Worm (Caenorhabditis elegans) whole organism, L4 larva: ENCODE results near the gene aldo-2.

Experiments
- F10B5.3 ChIP-seq: sonication (generic microtip); optimal IDR thresholded peaks from 2 replicates; lab custom pipeline; 2016; ENCODE audit warnings: mild to moderate bottlenecking, missing genetic modification characterization, missing compliant biosample characterization
- F44E2.7 ChIP-seq: fragments of 200-800 bp; sonication (Bioruptor generic); IDR thresholded peaks from 2 replicates; pipeline ENCODE4 v2.1.2; 2022; ENCODE audit warnings: missing genetic modification characterization, missing compliant biosample characterization
- F49E8.2 ChIP-seq: sonication (generic microtip); optimal IDR thresholded peaks from 2 replicates; lab custom pipeline; 2016; ENCODE audit warnings: missing compliant biosample characterization, mild to moderate bottlenecking, missing genetic modification characterization, borderline replicate concordance
- T26A8.4 ChIP-seq: fragments of 200-800 bp; sonication (Bioruptor generic); IDR thresholded peaks from 2 replicates; pipeline ENCODE4 v1.3.6; 2022; ENCODE audit warnings: missing genetic modification characterization, missing compliant biosample characterization
- Y105C5A.15 ChIP-seq: fragments of 200-800 bp; sonication (Bioruptor generic); IDR thresholded peaks from 2 replicates; pipeline ENCODE4 v1.3.6; 2022; ENCODE audit warnings: missing genetic modification characterization, missing compliant biosample characterization
- Y5F2A.4 ChIP-seq: fragments of 200-800 bp; sonication (Bioruptor generic); optimal IDR thresholded peaks from 2 replicates; lab custom pipeline; 2018; ENCODE audit warnings: mild to moderate bottlenecking, missing genetic modification characterization, missing compliant biosample characterization
- ZK546.5 ChIP-seq, 2 experiments: sonication (generic microtip); optimal IDR thresholded peaks; 2 replicates each; lab custom pipeline; 2017; ENCODE audit warnings: missing biosample characterization in 2 of 2, missing genetic modification characterization in 2 of 2
- ama-1 ChIP-seq: fragments of 150-350 bp; optimal IDR thresholded peaks from 2 replicates; lab custom pipeline; 2014; ENCODE audit warnings: inconsistent platforms, mixed read lengths
- arid-1 ChIP-seq: fragments of 200-800 bp; sonication (Bioruptor generic); conservative IDR thresholded peaks from 2 replicates; pipeline ENCODE4 v1.3.6; 2022; ENCODE audit warnings: missing genetic modification reagents, missing genetic modification characterization, missing compliant biosample characterization
- ceh-62 ChIP-seq: sonication (generic microtip); optimal IDR thresholded peaks from 2 replicates; lab custom pipeline; 2017; ENCODE audit warnings: missing biosample characterization, missing genetic modification characterization
- ces-1 ChIP-seq: fragments of 150-350 bp; sonication (generic microtip); optimal IDR thresholded peaks from 4 replicates; lab custom pipeline; 2014; ENCODE audit warnings: missing biosample characterization, missing genetic modification reagents, missing genetic modification characterization
- ctbp-1 ChIP-seq: fragments of 200-800 bp; sonication (Bioruptor generic); IDR thresholded peaks from 2 replicates; pipeline ENCODE4 v1.3.6; 2022; ENCODE audit warnings: missing genetic modification reagents, missing genetic modification characterization, missing compliant biosample characterization
- daf-16 ChIP-seq, 3 experiments: sonication (generic microtip); optimal IDR thresholded peaks; 2 replicates each; lab custom pipeline; 2016 to 2017; ENCODE audit warnings: missing genetic modification characterization in 3 of 3, missing genetic modification reagents in 3 of 3, mild to moderate bottlenecking in 2 of 3, missing compliant biosample characterization in 2 of 3, missing biosample characterization in 1 of 3, moderate library complexity in 1 of 3
- daf-19 ChIP-seq: fragments of 200-800 bp; sonication (Bioruptor generic); conservative IDR thresholded peaks from 2 replicates; pipeline ENCODE4 v1.3.6; 2022; ENCODE audit warnings: missing genetic modification characterization, missing compliant biosample characterization
- dmd-9 ChIP-seq: fragments of 200-800 bp; sonication (Bioruptor generic); IDR thresholded peaks from 2 replicates; pipeline ENCODE4 v1.3.6; 2022; ENCODE audit warnings: missing genetic modification reagents, missing genetic modification characterization, missing compliant biosample characterization
- dpl-1 ChIP-seq: fragments of 150-350 bp; optimal IDR thresholded peaks from 2 replicates; lab custom pipeline; 2014; ENCODE audit warnings: missing biosample characterization, missing genetic modification reagents, missing genetic modification characterization
- dve-1 ChIP-seq: sonication (generic microtip); optimal IDR thresholded peaks from 2 replicates; lab custom pipeline; 2017; ENCODE audit warnings: antibody characterized with exemption, mild to moderate bottlenecking, missing genetic modification characterization, missing compliant biosample characterization; ENCODE audit not compliant: insufficient read depth
- fkh-10 ChIP-seq: fragments of 150-350 bp; optimal IDR thresholded peaks from 2 replicates; lab custom pipeline; 2014; ENCODE audit warnings: missing biosample characterization, missing genetic modification reagents, missing genetic modification characterization
- hif-1 ChIP-seq, 2 experiments: sonication (generic microtip); optimal IDR thresholded peaks; 2 replicates each; lab custom pipeline; 2016 to 2017; ENCODE audit warnings: missing compliant biosample characterization in 2 of 2, missing genetic modification characterization in 2 of 2, missing genetic modification reagents in 2 of 2, missing genotype in 2 of 2, mild to moderate bottlenecking in 1 of 2
- hlh-30 ChIP-seq: sonication (generic microtip); optimal IDR thresholded peaks from 2 replicates; lab custom pipeline; 2017; ENCODE audit warnings: antibody characterized with exemption, mild to moderate bottlenecking, missing genetic modification characterization, missing compliant biosample characterization; ENCODE audit not compliant: insufficient read depth
- hmg-1.1 ChIP-seq: fragments of 200-800 bp; sonication (Bioruptor generic); IDR thresholded peaks from 2 replicates; pipeline ENCODE4 v1.3.6; 2022; ENCODE audit warnings: missing genetic modification reagents, missing genetic modification characterization, missing compliant biosample characterization
- lim-7 ChIP-seq: fragments of 200-800 bp; sonication (Bioruptor generic); IDR thresholded peaks from 2 replicates; pipeline ENCODE4 v1.3.6; 2022; ENCODE audit warnings: missing genetic modification characterization, missing compliant biosample characterization
- lin-13 ChIP-seq: fragments of 150-350 bp; optimal IDR thresholded peaks from 2 replicates; lab custom pipeline; 2014; ENCODE audit warnings: missing biosample characterization, missing genetic modification reagents, missing genetic modification characterization
- lin-38 ChIP-seq: fragments of 200-800 bp; sonication (Bioruptor generic); IDR thresholded peaks from 2 replicates; pipeline ENCODE4 v1.3.6; 2022; ENCODE audit warnings: missing genetic modification reagents, missing genetic modification characterization, missing compliant biosample characterization
- lsy-2 ChIP-seq, 2 experiments: fragments of 150-350 bp in 1 of 2; sonication (generic microtip) in 1 of 2; optimal IDR thresholded peaks; 2 replicates each; lab custom pipeline; 2014 to 2017; ENCODE audit warnings: missing biosample characterization in 2 of 2, missing genetic modification characterization in 2 of 2
- madf-5 ChIP-seq, 2 experiments: fragments of 200-800 bp; sonication (Bioruptor generic); IDR thresholded peaks; 2 replicates each; pipeline ENCODE4 v1.3.6; 2022; ENCODE audit warnings: missing compliant biosample characterization in 2 of 2, missing genetic modification characterization in 2 of 2
- mep-1 ChIP-seq: fragments of 150-350 bp; sonication (generic microtip); optimal IDR thresholded peaks from 3 replicates; lab custom pipeline; 2014; ENCODE audit warnings: missing biosample characterization, missing genetic modification characterization
- mes-2 ChIP-seq: sonication (generic microtip); optimal IDR thresholded peaks from 2 replicates; lab custom pipeline; 2016; ENCODE audit warnings: missing genotype, mild to moderate bottlenecking, missing genetic modification characterization, missing compliant biosample characterization; ENCODE audit not compliant: poor library complexity, severe bottlenecking
- nhr-102 ChIP-seq: sonication (generic microtip); optimal IDR thresholded peaks from 2 replicates; lab custom pipeline; 2016; ENCODE audit warnings: mild to moderate bottlenecking, missing genetic modification characterization, moderate library complexity, missing compliant biosample characterization
- nhr-11 ChIP-seq: fragments of 150-350 bp; optimal IDR thresholded peaks from 2 replicates; lab custom pipeline; 2014; ENCODE audit warnings: missing biosample characterization, missing genetic modification characterization
- nhr-42 ChIP-seq: fragments of 200-800 bp; sonication (Bioruptor generic); IDR thresholded peaks from 2 replicates; pipeline ENCODE4 v1.3.6; 2022; ENCODE audit warnings: missing genetic modification characterization, missing compliant biosample characterization
- nhr-76 ChIP-seq: fragments of 150-350 bp; optimal IDR thresholded peaks from 2 replicates; lab custom pipeline; 2014; ENCODE audit warnings: missing biosample characterization, missing genetic modification characterization
- pha-4 ChIP-seq, 2 experiments: fragments of 150-350 bp in 1 of 2; fragments of 200-800 bp in 1 of 2; sonication (Bioruptor generic) in 1 of 2; IDR thresholded peaks in 1 of 2; optimal IDR thresholded peaks in 1 of 2; 2 replicates each; pipeline versions ENCODE4 v1.3.6 to Lab custom; 2014 to 2022; ENCODE audit warnings: missing genetic modification characterization in 2 of 2, missing genetic modification reagents in 2 of 2, missing biosample characterization in 1 of 2, missing compliant biosample characterization in 1 of 2
- rbr-2 ChIP-seq: sonication (generic microtip); optimal IDR thresholded peaks from 2 replicates; lab custom pipeline; 2016; ENCODE audit warnings: missing genotype, missing genetic modification characterization, missing compliant biosample characterization
- set-16 ChIP-seq: fragments of 200-800 bp; sonication (Bioruptor generic); IDR thresholded peaks from 2 replicates; pipeline ENCODE4 v1.3.6; 2022; ENCODE audit warnings: missing genetic modification reagents, missing genetic modification characterization, missing compliant biosample characterization
- skn-1 ChIP-seq: fragments of 150-350 bp; optimal IDR thresholded peaks from 2 replicates; lab custom pipeline; 2014; ENCODE audit warnings: missing biosample characterization, missing genetic modification characterization
- snpc-1.2 ChIP-seq: fragments of 200-800 bp; sonication (Bioruptor generic); IDR thresholded peaks from 2 replicates; pipeline ENCODE4 v1.3.6; 2022; ENCODE audit warnings: missing genetic modification reagents, missing genetic modification characterization, missing compliant biosample characterization
- tag-97 ChIP-seq: fragments of 200-800 bp; sonication (Bioruptor generic); IDR thresholded peaks from 2 replicates; pipeline ENCODE4 v1.3.6; 2022; ENCODE audit warnings: missing genetic modification characterization, missing compliant biosample characterization
- unc-130 ChIP-seq: sonication (generic microtip); optimal IDR thresholded peaks from 2 replicates; lab custom pipeline; 2016; ENCODE audit warnings: missing genetic modification reagents, missing genetic modification characterization, missing compliant biosample characterization
- unc-62 ChIP-seq, 3 experiments: fragments of 150-350 bp in 1 of 3; sonication (generic microtip); optimal IDR thresholded peaks in 2 of 3; peaks in 1 of 3; 1 replicate in 1 of 3; 2 replicates in 2 of 3; lab custom pipeline; 2014 to 2017; ENCODE audit warnings: missing biosample characterization in 3 of 3, missing genetic modification characterization in 3 of 3, missing genetic modification reagents in 3 of 3, missing genotype in 1 of 3
- zfp-3 ChIP-seq: fragments of 200-800 bp; sonication (Bioruptor generic); conservative IDR thresholded peaks from 2 replicates; pipeline ENCODE4 v1.3.6; 2022; ENCODE audit warnings: missing genetic modification reagents, missing genetic modification characterization, missing compliant biosample characterization
- zip-11 ChIP-seq: fragments of 200-800 bp; sonication (Bioruptor generic); IDR thresholded peaks from 2 replicates; pipeline ENCODE4 v1.3.6; 2022; ENCODE audit warnings: missing genetic modification characterization, missing compliant biosample characterization

The aldo-2 gene

ce11 chrIII:5855637-5856179 lies 20.7 kb downstream of the aldo-2 start, which contains the start of the genes cct-6 and alh-9 (continued):
- no peak for TF ChIP-seq ama-1 (lab: Kevin White, UChicago)
- no peak for TF ChIP-seq F44E2.7 (GFP tag; lab: Robert Waterston, UW)
- peak; percentile 14; the same call in 1 of the 2 replicates for TF ChIP-seq pha-4 (GFP tag; IDR thresholded peaks at IDR 0.05; lab: Robert Waterston, UW)
- peak; percentile 93 for TF ChIP-seq pha-4 (tag; optimal IDR thresholded peaks at IDR 0.05; lab: Kevin White, UChicago)
- no peak; the same call in 1 of the 2 replicates for TF ChIP-seq arid-1 (GFP tag; lab: Robert Waterston, UW)
- TF ChIP-seq ZK546.5 (tag; optimal IDR thresholded peaks at IDR 0.05; lab: Kevin White, UChicago) = no peak
- no peak for TF ChIP-seq lim-7 (GFP tag; lab: Robert Waterston, UW)
- no peak for TF ChIP-seq F10B5.3 (tag; lab: Kevin White, UChicago)

DNA sequence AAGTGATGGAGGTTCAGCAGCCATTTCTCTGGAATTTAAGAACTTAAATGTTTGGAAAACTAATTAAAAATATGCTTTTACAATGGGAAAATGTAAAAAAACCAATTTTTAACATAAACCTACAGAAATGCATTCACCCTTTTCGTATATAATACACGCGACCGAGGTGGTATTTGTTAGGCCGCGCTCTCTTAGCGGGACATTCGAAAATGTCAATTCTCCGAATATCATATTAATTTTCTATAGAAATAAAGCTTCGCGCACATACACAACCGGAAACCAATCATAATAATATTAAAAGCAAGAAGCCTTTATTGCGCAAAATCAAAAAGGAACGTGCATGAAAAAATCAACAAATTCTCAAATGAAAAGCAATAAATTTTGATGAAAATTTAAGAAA lies 23.2 kb downstream of the aldo-2 start, which contains the start of gene ddx-23:
Gene ddx-23 (minus strand): TSS at position 30 of the 400 bp plus-strand sequence.
- peak; percentile 27; the same call in 1 of the 2 replicates for TF ChIP-seq snpc-1.2 (GFP tag; lab: Robert Waterston, UW)
- no peak for TF ChIP-seq nhr-42
- TF ChIP-seq pha-4 (GFP tag; IDR thresholded peaks at IDR 0.05; lab: Robert Waterston, UW) = peak; percentile 34; the same call in 1 of the 2 replicates
- no peak for TF ChIP-seq pha-4 (tag; optimal IDR thresholded peaks at IDR 0.05; lab: Kevin White, UChicago)
- TF ChIP-seq skn-1 (tag; lab: Kevin White, UChicago) = no peak
- TF ChIP-seq ceh-62 = no peak
- TF ChIP-seq hlh-30 (tag; lab: Kevin White, UChicago) = peak; percentile 23
- TF ChIP-seq dve-1 (tag; lab: Kevin White, UChicago) = peak; percentile 32
- peak; percentile 22 for TF ChIP-seq Y5F2A.4 (GFP tag; lab: Kevin White, UChicago)
- no peak for TF ChIP-seq nhr-11 (tag; lab: Kevin White, UChicago)
- peak; percentile 42 for TF ChIP-seq mep-1 (tag; lab: Kevin White, UChicago)
- TF ChIP-seq lsy-2 (tag; optimal IDR thresholded peaks at IDR 0.05; lab: Kevin White, UChicago) = peak in 1 of 2 experiments; percentile 71
- peak; percentile 7 for TF ChIP-seq lin-13
- peak; percentile 67 for TF ChIP-seq dpl-1 (GFP tag; lab: Kevin White, UChicago)
- TF ChIP-seq daf-19 = 0 out of 2 replicates have a peak, but pooled peaks have one; percentile 13
- peak; percentile 75 for TF ChIP-seq lin-38 (GFP tag; lab: Robert Waterston, UW)
- peak; percentile 36 for TF ChIP-seq nhr-102
- TF ChIP-seq zfp-3 (GFP tag; lab: Robert Waterston, UW) = peak; percentile 65
- peak; percentile 76 for TF ChIP-seq mes-2 (tag; lab: Kevin White, UChicago)
- TF ChIP-seq unc-130 (GFP tag; lab: Kevin White, UChicago) = no peak
- TF ChIP-seq madf-5 (GFP tag; IDR thresholded peaks at IDR 0.05; lab: Robert Waterston, UW) = no peak; a peak in 1 of 4 replicates
- TF ChIP-seq ctbp-1 (GFP tag; lab: Robert Waterston, UW) = no peak
- 0 out of 2 replicates have a peak, but pooled peaks have one; percentile 9 for TF ChIP-seq T26A8.4 (GFP tag; lab: Robert Waterston, UW)
- 0 out of 2 replicates have a peak, but pooled peaks have one; percentile 56 for TF ChIP-seq Y105C5A.15
- peak; percentile 53 for TF ChIP-seq F49E8.2 (tag; lab: Kevin White, UChicago)
- no peak for TF ChIP-seq hmg-1.1
- peak in 1 of 2 experiments; percentile 26 for TF ChIP-seq daf-16 (GFP tag; optimal IDR thresholded peaks at IDR 0.05; lab: Kevin White, UChicago)
- TF ChIP-seq daf-16 (tag; optimal IDR thresholded peaks at IDR 0.05; lab: Kevin White, UChicago) = peak; percentile 31
- TF ChIP-seq ama-1 (lab: Kevin White, UChicago) = peak; percentile 78

- TF ChIP-seq rbr-2 (tag; lab: Kevin White, UChicago) (no peak), fkh-10 (GFP tag; lab: Kevin White, UChicago) (peak; percentile 63), lsy-2 (tag; optimal IDR thresholded peaks at IDR 0.05; lab: Kevin White, UChicago) (peak in 1 of 2 experiments; percentile 21), ces-1 (GFP tag; lab: Kevin White, UChicago) (no peak), ceh-62 (no peak), hlh-30 (tag; lab: Kevin White, UChicago) (peak; percentile 4), nhr-102 (no peak), tag-97 (GFP tag; lab: Robert Waterston, UW) (no peak), nhr-76 (tag; lab: Kevin White, UChicago) (no peak), T26A8.4 (GFP tag; lab: Robert Waterston, UW) (no peak), set-16 (GFP tag; lab: Robert Waterston, UW) (peak; percentile 10; the same call in 1 of the 2 replicates), lin-13 (no peak), unc-130 (GFP tag; lab: Kevin White, UChicago) (no peak), unc-62 (GFP tag; optimal IDR thresholded peaks at IDR 0.05 in 1 of 2; lab: Kevin White, UChicago) (no peak), unc-62 (tag; optimal IDR thresholded peaks at IDR 0.05; lab: Kevin White, UChicago) (no peak), F49E8.2 (tag; lab: Kevin White, UChicago) (no peak), pha-4 (GFP tag; IDR thresholded peaks at IDR 0.05; lab: Robert Waterston, UW) (no peak), pha-4 (tag; optimal IDR thresholded peaks at IDR 0.05; lab: Kevin White, UChicago) (no peak), zip-11 (no peak), hif-1 (tag; optimal IDR thresholded peaks at IDR 0.05; lab: Kevin White, UChicago) (no peak), dmd-9 (GFP tag; lab: Robert Waterston, UW) (no peak), nhr-42 (no peak)
These were observed 30.0 kb downstream of the aldo-2 start for ce11 chrIII:5846412-5846811.
